Worm (Caenorhabditis elegans) whole organism, L1 larva: ENCODE results near the gene sdz-20.

Source experiments
- C04F5.9 ChIP-seq: sonication (generic microtip); optimal IDR thresholded peaks from 2 replicates; lab custom pipeline; 2016; ENCODE audit warnings: missing genetic modification characterization, missing compliant biosample characterization
- Y116A8C.19 ChIP-seq: sonication (generic microtip); optimal IDR thresholded peaks from 2 replicates; lab custom pipeline; 2016; ENCODE audit warnings: missing compliant biosample characterization, missing genetic modification characterization, borderline replicate concordance
- aha-1 ChIP-seq: fragments of 150-350 bp; optimal IDR thresholded peaks from 2 replicates; lab custom pipeline; 2014; ENCODE audit warnings: missing biosample characterization, missing genetic modification characterization
- ama-1 ChIP-seq: fragments of 150-350 bp; optimal IDR thresholded peaks from 2 replicates; lab custom pipeline; 2014
- blmp-1 ChIP-seq: fragments of 150-350 bp; optimal IDR thresholded peaks from 2 replicates; lab custom pipeline; 2014; ENCODE audit warnings: missing biosample characterization, missing genetic modification characterization
- ceh-8 ChIP-seq: fragments of 200-800 bp; sonication (Bioruptor generic); optimal IDR thresholded peaks from 2 replicates; lab custom pipeline; 2018; ENCODE audit warnings: mild to moderate bottlenecking, missing genetic modification characterization, moderate library complexity, missing compliant biosample characterization
- ceh-82 ChIP-seq, 3 experiments: fragments of 150-350 bp in 1 of 3; sonication (generic microtip) in 2 of 3; optimal IDR thresholded peaks; 2 replicates each; lab custom pipeline; 2014 to 2017; ENCODE audit warnings: missing biosample characterization in 3 of 3, missing genetic modification characterization in 3 of 3
- ces-1 ChIP-seq: fragments of 150-350 bp; optimal IDR thresholded peaks from 2 replicates; lab custom pipeline; 2014; ENCODE audit warnings: missing biosample characterization, missing genetic modification reagents, missing genetic modification characterization
- dpl-1 ChIP-seq, 3 experiments: fragments of 150-350 bp in 2 of 3; sonication (generic microtip) in 1 of 3; optimal IDR thresholded peaks; 2 replicates each; lab custom pipeline; 2014 to 2017; ENCODE audit warnings: missing biosample characterization in 3 of 3, missing genetic modification characterization in 3 of 3, missing genetic modification reagents in 3 of 3
- efl-1 ChIP-seq, 4 experiments: fragments of 150-350 bp; optimal IDR thresholded peaks in 3 of 4; peaks in 1 of 4; 1 replicate in 1 of 4; 2 replicates in 3 of 4; lab custom pipeline; 2014; ENCODE audit warnings: missing biosample characterization in 2 of 4, missing genetic modification characterization in 2 of 4, missing genetic modification reagents in 2 of 4
- efl-3 ChIP-seq: fragments of 200-800 bp; sonication (Bioruptor generic); optimal IDR thresholded peaks from 2 replicates; lab custom pipeline; 2018; ENCODE audit warnings: mild to moderate bottlenecking, missing genetic modification characterization, missing compliant biosample characterization
- egl-13 ChIP-seq: sonication (generic microtip); optimal IDR thresholded peaks from 2 replicates; lab custom pipeline; 2016; ENCODE audit warnings: missing genotype, missing genetic modification reagents, missing genetic modification characterization, missing compliant biosample characterization
- elt-2 ChIP-seq: sonication (generic microtip); optimal IDR thresholded peaks from 2 replicates; lab custom pipeline; 2016; ENCODE audit warnings: missing genetic modification characterization, mild to moderate bottlenecking, inconsistent platforms, missing compliant biosample characterization, missing genetic modification reagents
- fkh-4 ChIP-seq: sonication (generic microtip); optimal IDR thresholded peaks from 2 replicates; lab custom pipeline; 2016; ENCODE audit warnings: missing compliant biosample characterization, missing genetic modification characterization, borderline replicate concordance
- fkh-8 ChIP-seq: sonication (generic microtip); optimal IDR thresholded peaks from 2 replicates; lab custom pipeline; 2016; ENCODE audit warnings: mild to moderate bottlenecking, missing genetic modification characterization, missing compliant biosample characterization
- hlh-17 ChIP-seq: fragments of 200-800 bp; sonication (Bioruptor generic); optimal IDR thresholded peaks from 2 replicates; lab custom pipeline; 2018; ENCODE audit warnings: missing genetic modification characterization, mild to moderate bottlenecking, missing compliant biosample characterization, moderate library complexity, borderline replicate concordance
- hpl-2 ChIP-seq: fragments of 150-350 bp; optimal IDR thresholded peaks from 2 replicates; lab custom pipeline; 2014; ENCODE audit warnings: missing biosample characterization, missing genetic modification reagents, missing genetic modification characterization
- isw-1 ChIP-seq: fragments of 200-800 bp; sonication (Bioruptor generic); IDR thresholded peaks from 2 replicates; pipeline ENCODE4 v1.3.6; 2022; ENCODE audit warnings: missing genetic modification characterization, missing compliant biosample characterization
- jun-1 ChIP-seq: fragments of 150-350 bp; optimal IDR thresholded peaks from 2 replicates; lab custom pipeline; 2014; ENCODE audit warnings: missing biosample characterization, missing genetic modification reagents, missing genetic modification characterization
- lin-35 ChIP-seq, 2 experiments: fragments of 150-350 bp; optimal IDR thresholded peaks; 2 replicates each; lab custom pipeline; 2014; ENCODE audit warnings: missing biosample characterization in 2 of 2, missing genetic modification characterization in 2 of 2, missing genetic modification reagents in 2 of 2
- lsy-2 ChIP-seq, 2 experiments: fragments of 150-350 bp; optimal IDR thresholded peaks; 2 replicates each; lab custom pipeline; 2014; ENCODE audit warnings: missing biosample characterization in 2 of 2, missing genetic modification characterization in 2 of 2
- mdl-1 ChIP-seq, 2 experiments: fragments of 150-350 bp; optimal IDR thresholded peaks; 2 replicates each; lab custom pipeline; 2014 to 2017; ENCODE audit warnings: missing biosample characterization in 2 of 2, missing genetic modification characterization in 2 of 2, inconsistent platforms in 1 of 2
- mef-2 ChIP-seq: fragments of 150-350 bp; optimal IDR thresholded peaks from 2 replicates; lab custom pipeline; 2014; ENCODE audit warnings: missing biosample characterization, missing genetic modification characterization
- mep-1 ChIP-seq: fragments of 150-350 bp; optimal IDR thresholded peaks from 2 replicates; lab custom pipeline; 2014; ENCODE audit warnings: missing biosample characterization, missing genetic modification characterization
- nhr-12 ChIP-seq: sonication (generic microtip); optimal IDR thresholded peaks from 2 replicates; lab custom pipeline; 2017; ENCODE audit warnings: missing biosample characterization, missing genetic modification characterization
- nhr-19 ChIP-seq: fragments of 200-800 bp; sonication (Bioruptor generic); conservative IDR thresholded peaks from 2 replicates; pipeline ENCODE4 v1.3.6; 2022; ENCODE audit warnings: missing genetic modification characterization, missing compliant biosample characterization
- nhr-20 ChIP-seq: sonication (generic microtip); optimal IDR thresholded peaks from 2 replicates; lab custom pipeline; 2016; ENCODE audit warnings: mild to moderate bottlenecking, missing genetic modification characterization, missing compliant biosample characterization
- nhr-28 ChIP-seq: fragments of 150-350 bp; optimal IDR thresholded peaks from 2 replicates; lab custom pipeline; 2014; ENCODE audit warnings: missing biosample characterization, missing genetic modification characterization
- nhr-47 ChIP-seq: sonication (generic microtip); optimal IDR thresholded peaks from 2 replicates; lab custom pipeline; 2016; ENCODE audit warnings: mild to moderate bottlenecking, missing genetic modification characterization, moderate library complexity, missing compliant biosample characterization
- nhr-71 ChIP-seq: sonication (generic microtip); optimal IDR thresholded peaks from 2 replicates; lab custom pipeline; 2016; ENCODE audit warnings: mild to moderate bottlenecking, missing genetic modification characterization, moderate library complexity, missing compliant biosample characterization
- nhr-76 ChIP-seq: sonication (generic microtip); optimal IDR thresholded peaks from 2 replicates; lab custom pipeline; 2017; ENCODE audit warnings: missing biosample characterization, missing genetic modification characterization
- nhr-84 ChIP-seq: sonication (generic microtip); optimal IDR thresholded peaks from 2 replicates; lab custom pipeline; 2017; ENCODE audit warnings: missing biosample characterization, missing genetic modification characterization
- pag-3 ChIP-seq: sonication (generic microtip); optimal IDR thresholded peaks from 2 replicates; lab custom pipeline; 2017; ENCODE audit warnings: missing genetic modification characterization, mild to moderate bottlenecking, missing compliant biosample characterization, antibody characterized with exemption, borderline replicate concordance; ENCODE audit not compliant: insufficient read depth
- pax-3 ChIP-seq: fragments of 200-800 bp; sonication (Bioruptor generic); optimal IDR thresholded peaks from 2 replicates; lab custom pipeline; 2018; ENCODE audit warnings: mild to moderate bottlenecking, missing genetic modification characterization, moderate library complexity, missing compliant biosample characterization
- rnt-1 ChIP-seq: sonication (generic microtip); optimal IDR thresholded peaks from 2 replicates; lab custom pipeline; 2016; ENCODE audit warnings: mild to moderate bottlenecking, missing genetic modification characterization, moderate library complexity, missing compliant biosample characterization
- skn-1 ChIP-seq: fragments of 150-350 bp; optimal IDR thresholded peaks from 2 replicates; lab custom pipeline; 2014; ENCODE audit warnings: missing biosample characterization, missing genetic modification characterization
- snpc-4 ChIP-seq: fragments of 150-350 bp; optimal IDR thresholded peaks from 2 replicates; lab custom pipeline; 2014; ENCODE audit warnings: missing biosample characterization, missing genetic modification characterization
- snu-23 ChIP-seq: sonication (generic microtip); optimal IDR thresholded peaks from 2 replicates; lab custom pipeline; 2016; ENCODE audit warnings: missing genetic modification characterization, missing compliant biosample characterization
- sptf-1 ChIP-seq: fragments of 150-350 bp; optimal IDR thresholded peaks from 2 replicates; lab custom pipeline; 2014; ENCODE audit warnings: missing biosample characterization, missing genetic modification characterization
- sup-37 ChIP-seq: fragments of 200-800 bp; sonication (Bioruptor generic); optimal IDR thresholded peaks from 2 replicates; lab custom pipeline; 2018; ENCODE audit warnings: mild to moderate bottlenecking, missing genetic modification characterization, missing compliant biosample characterization
- swsn-7 ChIP-seq: sonication (generic microtip); optimal IDR thresholded peaks from 2 replicates; lab custom pipeline; 2016; ENCODE audit warnings: missing genetic modification characterization, missing compliant biosample characterization
- tbx-2 ChIP-seq: sonication (generic microtip); optimal IDR thresholded peaks from 2 replicates; lab custom pipeline; 2016; ENCODE audit warnings: missing genetic modification characterization, missing compliant biosample characterization
- unc-130 ChIP-seq: fragments of 150-350 bp; optimal IDR thresholded peaks from 2 replicates; lab custom pipeline; 2017; ENCODE audit warnings: missing biosample characterization, missing genetic modification characterization, inconsistent platforms
- unc-30 ChIP-seq: sonication (generic microtip); optimal IDR thresholded peaks from 2 replicates; lab custom pipeline; 2017; ENCODE audit warnings: missing biosample characterization, missing genetic modification characterization
- unc-86 ChIP-seq: sonication (generic microtip); optimal IDR thresholded peaks from 2 replicates; lab custom pipeline; 2016; ENCODE audit warnings: missing genetic modification characterization, missing compliant biosample characterization
- vab-15 ChIP-seq: sonication (generic microtip); optimal IDR thresholded peaks from 2 replicates; lab custom pipeline; 2017; ENCODE audit warnings: missing genotype, mild to moderate bottlenecking, missing genetic modification characterization, missing compliant biosample characterization
- xbp-1 ChIP-seq: sonication (generic microtip); optimal IDR thresholded peaks from 2 replicates; lab custom pipeline; 2016; ENCODE audit warnings: missing genetic modification characterization, missing compliant biosample characterization
- zip-4 ChIP-seq: fragments of 200-800 bp; sonication (Bioruptor generic); optimal IDR thresholded peaks from 2 replicates; lab custom pipeline; 2018; ENCODE audit warnings: mild to moderate bottlenecking, missing genetic modification characterization, moderate library complexity, missing compliant biosample characterization
- ztf-4 ChIP-seq: fragments of 150-350 bp; optimal IDR thresholded peaks from 2 replicates; lab custom pipeline; 2014; ENCODE audit warnings: missing biosample characterization, missing genetic modification characterization

The sdz-20 gene

ce11 chrIII:13307107-13307506 lies 26.7 kb upstream of the sdz-20 start, which contains the start of the genes klp-19 and slc-36.1 (continued):
- TF ChIP-seq jun-1 (tag; lab: Kevin White, UChicago) (no peak), lsy-2 (tag; optimal IDR thresholded peaks at IDR 0.05; lab: Kevin White, UChicago) (peak; percentile 62 to 68), nhr-47 (peak; percentile 60), fkh-8 (peak; percentile 27), unc-86 (tag; lab: Kevin White, UChicago) (peak; percentile 42), dpl-1 (GFP tag; optimal IDR thresholded peaks at IDR 0.05; lab: Kevin White, UChicago) (peak; percentile 83 to 88 (median 84)), mef-2 (tag; lab: Kevin White, UChicago) (no peak), mdl-1 (tag; optimal IDR thresholded peaks at IDR 0.05; lab: Kevin White, UChicago) (peak in 1 of 2 experiments; percentile 17), lin-35 (GFP tag; optimal IDR thresholded peaks at IDR 0.05; lab: Kevin White, UChicago) (peak; percentile 86 to 87), nhr-20 (tag; lab: Kevin White, UChicago) (peak; percentile 32)

ce11 chrIII:13310552-13310951 lies 23.3 kb upstream of the sdz-20 start:
- TF ChIP-seq ama-1 (no peak), unc-130 (tag; lab: Kevin White, UChicago) (no peak), nhr-28 (no peak), mdl-1 (tag; optimal IDR thresholded peaks at IDR 0.05; lab: Kevin White, UChicago) (no peak), lin-35 (GFP tag; optimal IDR thresholded peaks at IDR 0.05; lab: Kevin White, UChicago) (peak; percentile 33 to 54), xbp-1 (tag; lab: Kevin White, UChicago) (no peak), ceh-82 (tag; optimal IDR thresholded peaks at IDR 0.05; lab: Kevin White, UChicago) (no peak), Y116A8C.19 (tag; lab: Kevin White, UChicago) (no peak), efl-1 (optimal IDR thresholded peaks at IDR 0.05; lab: Kevin White, UChicago) (peak in 1 of 2 experiments; percentile 11), efl-1 (GFP tag; optimal IDR thresholded peaks at IDR 0.05 in 1 of 2; lab: Kevin White, UChicago) (peak; percentile 45 to 95), elt-2 (tag; lab: Kevin White, UChicago) (no peak), vab-15 (tag; lab: Kevin White, UChicago) (no peak), ztf-4 (no peak), unc-30 (tag; lab: Kevin White, UChicago) (no peak), dpl-1 (GFP tag; optimal IDR thresholded peaks at IDR 0.05; lab: Kevin White, UChicago) (peak; percentile 12 to 40 (median 27)), fkh-4 (tag; lab: Kevin White, UChicago) (no peak), nhr-20 (tag; lab: Kevin White, UChicago) (peak; percentile 13), zip-4 (no peak), nhr-19 (GFP tag; lab: Robert Waterston, UW) (0 out of 2 replicates have a peak, but pooled peaks have one; percentile 2), sup-37 (GFP tag; lab: Kevin White, UChicago) (no peak), C04F5.9 (tag; lab: Kevin White, UChicago) (no peak), skn-1 (tag; lab: Kevin White, UChicago) (no peak), tbx-2 (tag; lab: Kevin White, UChicago) (no peak), sptf-1 (tag; lab: Kevin White, UChicago) (no peak), hlh-17 (GFP tag; lab: Kevin White, UChicago) (no peak), lsy-2 (tag; optimal IDR thresholded peaks at IDR 0.05; lab: Kevin White, UChicago) (peak in 1 of 2 experiments; percentile 23), ceh-8 (GFP tag; lab: Kevin White, UChicago) (no peak), egl-13 (tag; lab: Kevin White, UChicago) (no peak), snpc-4 (tag; lab: Kevin White, UChicago) (peak; percentile 1), pag-3 (tag; lab: Kevin White, UChicago) (no peak), nhr-12 (tag; lab: Kevin White, UChicago) (no peak), jun-1 (tag; lab: Kevin White, UChicago) (peak; percentile 8), efl-3 (GFP tag; lab: Kevin White, UChicago) (no peak), pax-3 (tag; lab: Kevin White, UChicago) (no peak), mep-1 (tag; lab: Kevin White, UChicago) (peak; percentile 31), nhr-84 (tag; lab: Kevin White, UChicago) (no peak), hpl-2 (no peak), rnt-1 (no peak), swsn-7 (tag; lab: Kevin White, UChicago) (no peak), isw-1 (GFP tag; lab: Robert Waterston, UW) (no peak), aha-1 (tag; lab: Kevin White, UChicago) (no peak), nhr-76 (tag; lab: Kevin White, UChicago) (no peak), nhr-71 (tag; lab: Kevin White, UChicago) (peak; percentile 35), blmp-1 (tag; lab: Kevin White, UChicago) (no peak), snu-23 (GFP tag; lab: Kevin White, UChicago) (peak; percentile 57), ces-1 (no peak)
